Fruit fly (Drosophila melanogaster) whole organism, pupa: ENCODE data around the gene CG9581.

ENCODE experiments used
- CG10348 ChIP-seq: fragments of 200-800 bp; sonication (Bioruptor generic); IDR thresholded peaks from 2 replicates; pipeline ENCODE4 v1.3.6; 2022; ENCODE audit warnings: missing biosample characterization, missing genetic modification characterization
- CG12605 ChIP-seq: fragments of 200-800 bp; sonication (Bioruptor generic); IDR thresholded peaks from 2 replicates; pipeline ENCODE4 v1.3.6; 2022; ENCODE audit warnings: missing biosample characterization, missing genetic modification characterization
- CG14655 ChIP-seq: fragments of 200-800 bp; sonication (Bioruptor generic); optimal IDR thresholded peaks from 3 replicates; lab custom pipeline; 2017; ENCODE audit warnings: mild to moderate bottlenecking, missing biosample characterization, missing genetic modification reagents, missing genetic modification characterization
- CG15710 ChIP-seq: fragments of 200-800 bp; sonication (Bioruptor generic); optimal IDR thresholded peaks from 2 replicates; lab custom pipeline; 2018; ENCODE audit warnings: missing biosample characterization, mild to moderate bottlenecking, missing genetic modification characterization, moderate library complexity
- CG17806 ChIP-seq: fragments of 200-800 bp; sonication (Bioruptor generic); optimal IDR thresholded peaks from 2 replicates; lab custom pipeline; 2018; ENCODE audit warnings: missing biosample characterization, mild to moderate bottlenecking, missing genetic modification characterization, moderate library complexity
- CG32121 ChIP-seq: fragments of 200-800 bp; sonication (Bioruptor generic); IDR thresholded peaks from 2 replicates; pipeline ENCODE4 v1.3.6; 2022; ENCODE audit warnings: missing biosample characterization, missing genetic modification characterization
- CG34367 ChIP-seq: fragments of 200-800 bp; sonication (Bioruptor generic); optimal IDR thresholded peaks from 2 replicates; lab custom pipeline; 2018; ENCODE audit warnings: missing biosample characterization, mild to moderate bottlenecking, missing genetic modification characterization
- CG4496 ChIP-seq: fragments of 200-800 bp; sonication (Bioruptor generic); IDR thresholded peaks from 3 replicates; pipeline ENCODE4 v1.3.6; 2022; ENCODE audit warnings: missing biosample characterization, missing genetic modification characterization
- CG8159 ChIP-seq: fragments of 200-800 bp; sonication (Bioruptor generic); optimal IDR thresholded peaks from 3 replicates; lab custom pipeline; 2018; ENCODE audit warnings: missing biosample characterization, mild to moderate bottlenecking, missing genetic modification characterization, moderate library complexity
- CG8301 ChIP-seq: fragments of 200-800 bp; sonication (Bioruptor generic); optimal IDR thresholded peaks from 2 replicates; lab custom pipeline; 2018; ENCODE audit warnings: missing biosample characterization, mild to moderate bottlenecking, missing genetic modification characterization
- CG9948 ChIP-seq: fragments of 200-800 bp; sonication (Bioruptor generic); optimal IDR thresholded peaks from 2 replicates; lab custom pipeline; 2018; ENCODE audit warnings: missing biosample characterization, mild to moderate bottlenecking, missing genetic modification characterization, moderate library complexity
- D1 ChIP-seq: fragments of 200-800 bp; sonication (Bioruptor generic); optimal IDR thresholded peaks from 2 replicates; lab custom pipeline; 2018; ENCODE audit warnings: missing biosample characterization, mild to moderate bottlenecking, missing genetic modification characterization, moderate library complexity
- EcR ChIP-seq: fragments of 200-800 bp; sonication (Bioruptor generic); optimal IDR thresholded peaks from 3 replicates; lab custom pipeline; 2019; ENCODE audit warnings: missing biosample characterization, missing genetic modification characterization, mild to moderate bottlenecking, moderate library complexity, missing genetic modification reagents
- Ets98B ChIP-seq: fragments of 200-800 bp; sonication (Bioruptor generic); IDR thresholded peaks from 2 replicates; pipeline ENCODE4 v1.3.6; 2022; ENCODE audit warnings: missing biosample characterization, missing genetic modification characterization
- Pif1A ChIP-seq: fragments of 200-800 bp; sonication (Bioruptor generic); optimal IDR thresholded peaks from 3 replicates; lab custom pipeline; 2016; ENCODE audit warnings: missing biosample characterization, missing genetic modification characterization
- Pif1B ChIP-seq: fragments of 200-800 bp; sonication (Bioruptor generic); optimal IDR thresholded peaks from 3 replicates; lab custom pipeline; 2016; ENCODE audit warnings: missing biosample characterization, missing genetic modification characterization
- Snoo ChIP-seq: fragments of 200-800 bp; sonication (Bioruptor generic); optimal IDR thresholded peaks from 3 replicates; lab custom pipeline; 2017; ENCODE audit warnings: missing biosample characterization, mild to moderate bottlenecking, missing genetic modification characterization, inconsistent platforms
- fd96Ca ChIP-seq: fragments of 200-800 bp; sonication (Bioruptor generic); IDR thresholded peaks from 3 replicates; pipeline ENCODE4 v1.3.6; 2022; ENCODE audit warnings: missing biosample characterization, missing genetic modification characterization
- gl ChIP-seq: fragments of 200-800 bp; sonication (Bioruptor generic); optimal IDR thresholded peaks from 2 replicates; lab custom pipeline; 2018; ENCODE audit warnings: missing biosample characterization, mild to moderate bottlenecking, missing genetic modification characterization
- rn ChIP-seq: fragments of 200-800 bp; sonication (Bioruptor generic); IDR thresholded peaks from 2 replicates; pipeline ENCODE4 v1.3.6; 2022; ENCODE audit warnings: missing biosample characterization, missing genetic modification characterization

The CG9581 gene

DNA sequence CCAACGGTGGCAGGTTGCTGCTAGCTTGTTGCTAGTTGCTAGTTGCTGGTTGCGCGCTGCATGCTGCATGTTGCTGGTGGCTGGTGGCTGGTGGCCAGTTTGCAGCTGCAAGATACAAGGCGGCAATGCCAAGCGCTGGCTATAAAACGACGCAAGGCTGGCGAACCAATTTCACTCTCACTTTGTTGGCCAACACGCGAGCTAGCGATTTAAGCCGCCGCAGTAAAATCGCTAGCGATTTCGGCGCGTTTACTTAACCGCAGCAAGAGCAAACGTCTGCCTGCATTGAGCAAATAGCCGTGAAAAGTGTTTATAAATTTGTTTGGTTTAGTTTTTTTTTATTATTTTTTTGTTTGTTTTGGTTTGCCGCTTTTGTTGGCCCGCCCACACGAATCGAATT lies 36.3 kb downstream of the CG9581 start, which contains the start of gene CG15322:
TSS of gene CG15322 (plus strand) at position 148 of the 400 bp plus-strand sequence.
- TF ChIP-seq rn (GFP tag; lab: Robert Waterston, UW) (no peak), CG8301 (tag; lab: Kevin White, UChicago) (no peak), D1 (no peak), CG9948 (tag; lab: Kevin White, UChicago) (no peak), Snoo (no peak), CG8159 (tag; lab: Kevin White, UChicago) (no peak), CG15710 (tag; lab: Kevin White, UChicago) (no peak), CG17806 (tag; lab: Kevin White, UChicago) (no peak), fd96Ca (GFP tag; lab: Robert Waterston, UW) (no peak), Pif1A (no peak), EcR (no peak), CG32121 (no peak)

DNA sequence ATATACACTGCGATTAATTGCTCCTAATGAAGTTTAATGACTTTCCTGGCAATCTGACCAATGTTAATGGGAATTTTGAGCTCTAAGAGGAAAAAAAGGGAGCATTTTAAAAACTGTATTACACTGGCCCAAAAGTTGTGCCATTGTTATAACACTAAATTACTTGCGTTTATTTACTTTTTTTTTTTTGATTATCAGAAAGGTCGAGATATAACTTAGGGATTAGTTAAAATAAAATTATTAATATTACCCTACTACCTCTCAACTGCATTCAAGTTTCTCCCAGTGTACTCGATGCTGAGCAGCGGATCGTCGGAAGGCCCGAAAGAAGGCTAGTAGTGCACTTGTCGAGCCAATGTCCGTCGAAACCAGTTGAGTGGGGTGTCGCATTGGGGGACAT lies 39.3 kb downstream of the CG9581 start:
- TF ChIP-seq EcR (no peak), Pif1B (peak; percentile 4), CG8301 (tag; lab: Kevin White, UChicago) (peak; percentile 66), CG14655 (GFP tag; lab: Kevin White, UChicago) (peak; percentile 75), CG8159 (tag; lab: Kevin White, UChicago) (no peak), CG12605 (GFP tag; lab: Robert Waterston, UW) (0 out of 2 replicates have a peak, but pooled peaks have one; percentile 18), CG4496 (GFP tag; lab: Robert Waterston, UW) (peak; percentile 70), Ets98B (GFP tag; lab: Robert Waterston, UW) (peak; percentile 45; the same call in 1 of the 2 replicates), gl (tag; lab: Kevin White, UChicago) (no peak), CG9948 (tag; lab: Kevin White, UChicago) (peak; percentile 14), fd96Ca (GFP tag; lab: Robert Waterston, UW) (peak; percentile 37; the same call in 1 of the 3 replicates), CG32121 (peak; percentile 66), Pif1A (peak; percentile 42), CG17806 (tag; lab: Kevin White, UChicago) (no peak), rn (GFP tag; lab: Robert Waterston, UW) (no peak)

DNA sequence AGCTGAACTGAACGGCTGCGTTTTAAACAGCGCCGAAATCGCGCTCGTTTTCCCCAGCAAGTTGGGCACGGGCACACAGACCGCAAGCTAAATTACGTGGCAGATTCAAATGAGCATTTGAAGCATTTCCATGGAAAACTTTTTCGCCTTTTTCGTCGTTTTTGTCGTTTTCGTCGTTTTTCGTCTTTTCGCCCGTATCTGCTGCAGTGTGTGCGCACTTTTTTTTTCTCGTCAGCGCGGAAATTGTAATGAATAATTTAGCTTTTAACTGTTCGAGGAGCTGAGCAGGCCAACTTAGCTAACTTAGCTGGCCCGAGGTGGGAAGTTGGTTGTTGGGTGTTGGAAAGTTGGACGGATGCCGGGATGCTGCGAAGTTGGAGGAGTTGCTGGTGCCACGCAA lies 40.2 kb downstream of the CG9581 start:
- TF ChIP-seq Ets98B (GFP tag; lab: Robert Waterston, UW) = peak; percentile 62; the same call in 1 of the 2 replicates
- TF ChIP-seq Pif1A = no peak
- no peak for TF ChIP-seq fd96Ca (GFP tag; lab: Robert Waterston, UW)
- no peak for TF ChIP-seq CG17806 (tag; lab: Kevin White, UChicago)
- no peak for TF ChIP-seq CG34367 (tag; lab: Kevin White, UChicago)
- no peak for TF ChIP-seq CG15710 (tag; lab: Kevin White, UChicago)
- TF ChIP-seq D1 = no peak
- no peak for TF ChIP-seq Pif1B
- TF ChIP-seq CG12605 (GFP tag; lab: Robert Waterston, UW) = 0 out of 2 replicates have a peak, but pooled peaks have one; percentile 25
- peak; percentile 58; the same call in 2 of the 3 replicates for TF ChIP-seq CG4496 (GFP tag; lab: Robert Waterston, UW)

DNA sequence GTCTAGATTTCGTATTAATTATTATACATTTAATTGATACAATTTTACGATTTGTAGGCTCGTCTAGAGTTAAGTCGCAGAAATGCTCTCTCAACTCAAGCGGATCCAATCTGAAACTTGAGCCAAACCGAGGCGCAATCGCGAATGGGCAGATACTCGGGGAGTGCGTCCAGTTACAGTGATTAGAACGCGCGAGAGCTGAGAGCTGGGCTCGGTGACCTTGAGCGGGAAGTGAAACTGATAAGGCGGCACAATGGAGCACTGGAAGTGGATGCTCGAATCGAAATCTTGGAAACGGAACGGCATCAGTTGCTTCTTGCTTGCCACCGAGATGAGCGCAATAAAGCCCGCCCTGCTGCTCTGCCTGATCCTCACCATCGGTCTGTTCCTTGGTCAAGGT lies 47.6 kb downstream of the CG9581 start, which contains the start of gene CG34331:
TSS of gene CG34331 (plus strand) at position 301 of the 400 bp plus-strand sequence.
- TF ChIP-seq CG10348 (GFP tag; lab: Robert Waterston, UW) (no peak), CG14655 (GFP tag; lab: Kevin White, UChicago) (no peak), CG32121 (no peak), CG8301 (tag; lab: Kevin White, UChicago) (no peak), CG9948 (tag; lab: Kevin White, UChicago) (no peak), D1 (no peak), Pif1A (no peak), CG8159 (tag; lab: Kevin White, UChicago) (no peak), CG17806 (tag; lab: Kevin White, UChicago) (no peak), CG34367 (tag; lab: Kevin White, UChicago) (no peak), CG15710 (tag; lab: Kevin White, UChicago) (no peak), rn (GFP tag; lab: Robert Waterston, UW) (no peak), CG12605 (GFP tag; lab: Robert Waterston, UW) (no peak), gl (tag; lab: Kevin White, UChicago) (no peak), fd96Ca (GFP tag; lab: Robert Waterston, UW) (no peak), Pif1B (no peak), EcR (no peak)
